Worm (Caenorhabditis elegans): ENCODE measurements around the gene K01D12.1.

DNA sequence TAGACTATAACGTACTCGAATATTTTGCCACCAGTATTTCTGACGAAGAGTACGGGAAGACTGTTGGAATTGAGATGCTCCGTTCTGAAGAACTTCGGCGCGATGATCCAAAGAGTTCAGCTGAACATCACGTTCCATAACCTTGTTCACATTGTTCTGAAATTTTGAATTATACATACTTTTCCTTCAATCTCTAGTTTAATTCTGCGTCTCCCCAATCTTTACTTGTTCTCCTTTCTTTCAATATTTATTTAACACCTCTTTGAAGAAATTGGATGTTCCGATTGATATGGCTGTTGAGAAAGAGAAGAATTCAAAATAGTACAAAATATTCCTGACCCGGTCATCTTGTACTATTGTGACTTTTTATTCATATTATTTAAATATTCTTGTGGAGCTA is 32.5 kb upstream of the K01D12.1 start, which contains the start of gene F23H12.3:
- TF ChIP-seq W03F9.2 (tag; optimal IDR thresholded peaks at IDR 0.05) (no peak), him-1 (tag; optimal IDR thresholded peaks at IDR 0.05) (no peak), dao-5 (tag; optimal IDR thresholded peaks at IDR 0.05) (no peak)
